Fruit fly (Drosophila melanogaster): ENCODE data around the gene lmd.

The lmd gene

dm6 chr3R:23053936-23054335, 27.4 kb upstream of the lmd start, which contains the start of gene p53 (continued):
- TF ChIP-seq CG31627 (GFP tag; optimal IDR thresholded peaks at IDR 0.05) (peak; percentile 45), Hr4 (GFP tag; optimal IDR thresholded peaks at IDR 0.05) (no peak), Lpt (GFP tag; optimal IDR thresholded peaks at IDR 0.05) (no peak), dsx (GFP tag; optimal IDR thresholded peaks at IDR 0.05; ENCODE audit: poor library complexity, severe bottlenecking) (no peak), acj6 (GFP tag; optimal IDR thresholded peaks at IDR 0.05) (peak; percentile 62), CG8119 (GFP tag; IDR thresholded peaks at IDR 0.05) (no peak), CG6792 (GFP tag; optimal IDR thresholded peaks at IDR 0.05) (peak; percentile 45), Ets96B (tag; optimal IDR thresholded peaks at IDR 0.05) (no peak), CG15336 (GFP tag; IDR thresholded peaks at IDR 0.05) (no peak), Eip93F (GFP tag; optimal IDR thresholded peaks at IDR 0.05) (no peak), CG8632 (GFP tag; optimal IDR thresholded peaks at IDR 0.05) (peak; percentile 3), CG11902 (GFP tag; optimal IDR thresholded peaks at IDR 0.05) (no peak), salr (GFP tag; optimal IDR thresholded peaks at IDR 0.05) (peak in 1 of 2 experiments; percentile 71), dac (GFP tag; optimal IDR thresholded peaks at IDR 0.05) (no peak), CG6276 (GFP tag; optimal IDR thresholded peaks at IDR 0.05) (no peak), CG16779 (tag; optimal IDR thresholded peaks at IDR 0.05) (no peak), Sox102F (GFP tag; optimal IDR thresholded peaks at IDR 0.05) (peak; percentile 47), fd59A (GFP tag; optimal IDR thresholded peaks at IDR 0.05) (peak; percentile 20), OdsH (GFP tag; optimal IDR thresholded peaks at IDR 0.05) (peak; percentile 58), CG4318 (GFP tag; optimal IDR thresholded peaks at IDR 0.05) (no peak), Blimp-1 (GFP tag; optimal IDR thresholded peaks at IDR 0.05) (peak; percentile 18), CG8319 (GFP tag; optimal IDR thresholded peaks at IDR 0.05) (peak; percentile 39)

dm6 chr3R:23053135-23053730, 26.7 kb upstream of the lmd start:
- TF ChIP-seq Hr4 (GFP tag; optimal IDR thresholded peaks at IDR 0.05): no peak
- no peak for TF ChIP-seq OdsH (GFP tag; optimal IDR thresholded peaks at IDR 0.05)
- TF ChIP-seq Hr39 (GFP tag; optimal IDR thresholded peaks at IDR 0.05): no peak
- no peak for TF ChIP-seq CG11902 (GFP tag; optimal IDR thresholded peaks at IDR 0.05)
- TF ChIP-seq pdm3 (GFP tag; optimal IDR thresholded peaks at IDR 0.05): no peak
- no peak for TF ChIP-seq eg (GFP tag; IDR thresholded peaks at IDR 0.05)
- no peak for TF ChIP-seq topi (GFP tag; optimal IDR thresholded peaks at IDR 0.05)
- no peak for TF ChIP-seq dac (GFP tag; optimal IDR thresholded peaks at IDR 0.05)
- TF ChIP-seq CG16779 (tag; optimal IDR thresholded peaks at IDR 0.05): no peak
- TF ChIP-seq CG15336 (GFP tag; IDR thresholded peaks at IDR 0.05): no peak
- TF ChIP-seq Sox15 (GFP tag; optimal IDR thresholded peaks at IDR 0.05): no peak
- TF ChIP-seq CG6276 (GFP tag; optimal IDR thresholded peaks at IDR 0.05): no peak
- no peak for TF ChIP-seq Lpt (GFP tag; optimal IDR thresholded peaks at IDR 0.05)
- TF ChIP-seq Smox (GFP tag; optimal IDR thresholded peaks at IDR 0.05): no peak
- no peak for TF ChIP-seq salr (GFP tag; optimal IDR thresholded peaks at IDR 0.05)
- no peak for TF ChIP-seq Met (GFP tag; optimal IDR thresholded peaks at IDR 0.05)

- TF ChIP-seq fd59A (GFP tag; optimal IDR thresholded peaks at IDR 0.05) (no peak), CG10669 (GFP tag; optimal IDR thresholded peaks at IDR 0.05) (no peak), CG4318 (GFP tag; optimal IDR thresholded peaks at IDR 0.05) (no peak), CG11294 (GFP tag; IDR thresholded peaks at IDR 0.05) (no peak), CG7368 (GFP tag; optimal IDR thresholded peaks at IDR 0.05) (no peak), pdm3 (GFP tag; optimal IDR thresholded peaks at IDR 0.05) (no peak), CG8632 (GFP tag; optimal IDR thresholded peaks at IDR 0.05) (no peak), CG6163 (GFP tag; IDR thresholded peaks at IDR 0.05) (no peak), CG6808 (GFP tag; optimal IDR thresholded peaks at IDR 0.05) (no peak)
Observed at dm6 chr3R:23051639-23052125, 25.2 kb upstream of the lmd start, which contains the start of gene Gr94a. Gene Gr94a, plus strand, starts transcription at chr3R:23051689.

- TF ChIP-seq CG3919 (GFP tag; optimal IDR thresholded peaks at IDR 0.05) (peak; percentile 88), acj6 (GFP tag; optimal IDR thresholded peaks at IDR 0.05) (peak; percentile 85), lz (GFP tag; optimal IDR thresholded peaks at IDR 0.05) (peak; percentile 88), CG6854 (GFP tag; optimal IDR thresholded peaks at IDR 0.05) (peak; percentile 7), Eip75B (GFP tag; optimal IDR thresholded peaks at IDR 0.05) (peak; percentile 87), CG32006 (GFP tag; optimal IDR thresholded peaks at IDR 0.05) (peak; percentile 96), CG8319 (GFP tag; optimal IDR thresholded peaks at IDR 0.05) (peak; percentile 67), CG1621 (tag; optimal IDR thresholded peaks at IDR 0.05) (peak; percentile 20), esn (GFP tag; optimal IDR thresholded peaks at IDR 0.05) (peak; percentile 94), fd85E (GFP tag; optimal IDR thresholded peaks at IDR 0.05) (no peak), spab (GFP tag; optimal IDR thresholded peaks at IDR 0.05) (peak; percentile 78), Smox (GFP tag; optimal IDR thresholded peaks at IDR 0.05) (peak; percentile 85), vri (GFP tag; optimal IDR thresholded peaks at IDR 0.05) (peak; percentile 63), CG6792 (GFP tag; optimal IDR thresholded peaks at IDR 0.05) (peak; percentile 88), CG9139 (GFP tag; optimal IDR thresholded peaks at IDR 0.05) (peak; percentile 64), CG10669 (GFP tag; optimal IDR thresholded peaks at IDR 0.05) (peak; percentile 79)
Observed at dm6 chr3R:23048690-23049118, 22.2 kb upstream of the lmd start.
